Fruit fly (Drosophila melanogaster): ENCODE results near the gene MICU1.

MICU1 gene

DNA sequence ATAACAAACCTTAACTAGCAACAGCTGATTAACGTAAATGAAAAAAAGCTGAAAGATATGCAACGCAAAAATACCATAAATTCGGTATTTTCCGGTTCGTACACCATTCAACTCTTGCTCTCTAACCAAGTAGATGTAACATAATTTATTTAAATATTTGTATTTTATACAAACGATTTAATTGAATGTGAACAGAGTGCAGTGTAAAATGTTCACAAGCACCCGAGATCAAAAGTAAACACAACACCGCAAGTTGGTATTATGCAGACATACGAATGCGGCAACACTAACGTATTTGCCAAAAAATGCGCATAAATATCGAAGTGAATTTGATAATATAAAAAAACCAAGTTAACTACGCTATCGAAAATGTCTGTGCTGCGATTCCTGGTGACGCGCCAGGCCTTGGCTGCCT lies at the start of gene MICU1:
Gene MICU1 (plus strand): TSS at position 257 of the 415 bp plus-strand sequence.
- TF ChIP-seq noc (tag; optimal IDR thresholded peaks at IDR 0.05) = no peak

dm6 chr2L:7133506-7134270 lies 48.3 kb upstream of the MICU1 start:
- no peak for TF ChIP-seq noc (tag; optimal IDR thresholded peaks at IDR 0.05)

DNA sequence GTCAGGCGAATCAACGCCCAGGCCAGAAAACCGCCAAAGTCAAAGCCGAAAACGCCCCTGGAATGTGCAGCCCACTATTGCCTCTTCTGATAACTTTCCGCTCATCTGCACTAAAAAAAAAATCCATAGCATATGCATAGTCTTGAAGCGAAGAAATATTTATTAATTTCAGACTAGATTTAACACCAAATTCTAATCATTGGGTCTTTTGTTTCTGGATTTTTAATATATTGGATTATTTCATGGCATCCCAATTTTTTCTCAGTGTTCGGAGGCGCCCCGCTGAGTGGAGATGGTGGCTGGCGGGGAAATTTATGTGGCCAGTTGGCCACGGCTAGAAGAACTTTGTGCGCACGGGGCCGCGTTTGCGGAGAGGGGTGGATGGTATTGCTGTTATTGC lies 47.0 kb upstream of the MICU1 start:
- TF ChIP-seq noc (tag; optimal IDR thresholded peaks at IDR 0.05) = no peak

dm6 chr2L:7136667-7137066 lies 45.4 kb upstream of the MICU1 start:
- no peak for TF ChIP-seq noc (tag; optimal IDR thresholded peaks at IDR 0.05)

DNA sequence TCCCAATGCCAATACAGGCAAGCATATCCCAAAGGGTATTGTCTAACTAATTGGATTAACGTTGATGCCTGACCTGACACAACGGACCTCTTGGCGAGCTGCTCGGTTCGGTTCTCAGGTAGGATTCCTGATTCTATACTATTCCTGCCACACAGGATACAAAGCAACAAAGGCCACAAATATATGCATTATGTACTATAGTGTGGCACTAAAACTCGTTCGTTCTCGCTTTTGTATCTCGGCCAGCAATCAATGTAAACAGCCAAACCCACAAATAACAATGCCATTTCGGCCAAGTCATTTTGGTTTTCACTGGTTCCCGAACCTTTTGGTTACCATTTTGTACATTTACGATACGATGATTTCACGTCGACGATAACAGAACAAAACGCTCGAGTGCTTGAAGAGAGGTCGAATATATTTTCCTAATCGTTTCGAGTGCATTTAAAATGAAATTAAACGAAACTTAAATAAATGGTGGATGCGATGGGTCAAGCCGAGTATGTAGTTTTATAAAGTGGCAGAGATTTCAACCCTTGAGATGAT lies 43.4 kb upstream of the MICU1 start:
- TF ChIP-seq noc (tag; optimal IDR thresholded peaks at IDR 0.05) = no peak

DNA sequence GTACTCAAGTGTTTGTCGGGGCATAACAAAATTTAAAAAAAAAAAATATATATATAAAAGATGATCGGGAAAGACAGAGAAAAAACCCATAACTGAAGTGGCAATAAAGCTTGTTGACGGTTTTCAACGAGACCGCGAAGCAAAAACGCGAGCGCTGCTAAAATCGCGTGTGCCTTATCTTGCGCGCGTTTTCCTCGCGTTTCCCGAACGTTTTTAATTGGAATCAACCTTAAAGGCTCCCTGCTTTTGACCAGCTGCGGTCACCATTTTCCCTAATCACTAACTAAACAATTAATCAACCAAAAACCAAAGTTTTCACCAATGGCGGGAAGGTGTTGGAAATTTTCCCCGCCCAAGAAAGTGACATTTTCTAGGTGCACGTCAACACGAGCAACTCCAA lies 41.9 kb upstream of the MICU1 start:
- TF ChIP-seq noc (tag; optimal IDR thresholded peaks at IDR 0.05) = no peak

- TF ChIP-seq noc (tag; optimal IDR thresholded peaks at IDR 0.05) = no peak
These were observed 38.0 kb upstream of the MICU1 start for dm6 chr2L:7144061-7144460.

dm6 chr2L:7145881-7146280 lies 36.2 kb upstream of the MICU1 start:
- no peak for TF ChIP-seq noc (tag; optimal IDR thresholded peaks at IDR 0.05)

dm6 chr2L:7147212-7147611 lies 34.8 kb upstream of the MICU1 start:
- TF ChIP-seq noc (tag; optimal IDR thresholded peaks at IDR 0.05) = no peak

DNA sequence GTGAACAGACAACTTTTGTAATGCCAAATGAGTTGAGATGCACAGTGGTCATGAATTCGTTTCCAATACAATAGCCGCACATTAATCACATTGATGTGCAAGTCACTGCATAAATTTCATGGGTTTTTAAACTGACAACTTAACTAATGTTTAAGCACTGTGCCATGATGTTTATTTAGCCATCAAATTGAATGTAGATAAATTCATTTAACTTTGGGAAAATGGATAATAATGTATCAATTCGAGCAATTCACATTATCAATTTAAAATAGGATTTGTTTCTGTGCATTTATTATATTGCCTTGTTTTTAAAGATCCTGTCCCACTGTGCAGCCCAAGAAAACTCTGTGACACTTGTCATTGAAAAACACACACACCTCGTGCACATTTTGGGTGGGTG lies 33.9 kb upstream of the MICU1 start:
- no peak for TF ChIP-seq noc (tag; optimal IDR thresholded peaks at IDR 0.05)

- TF ChIP-seq noc (tag; optimal IDR thresholded peaks at IDR 0.05) = no peak
These were observed 33.1 kb upstream of the MICU1 start for dm6 chr2L:7148919-7149318.

- TF ChIP-seq noc (tag; optimal IDR thresholded peaks at IDR 0.05) = no peak
These were observed 31.3 kb upstream of the MICU1 start for dm6 chr2L:7150775-7151174.

- TF ChIP-seq noc (tag; optimal IDR thresholded peaks at IDR 0.05) = no peak
These were observed 29.8 kb upstream of the MICU1 start for dm6 chr2L:7152260-7152659.

- TF ChIP-seq noc (tag; optimal IDR thresholded peaks at IDR 0.05) = no peak
These were observed 27.0 kb upstream of the MICU1 start for dm6 chr2L:7154861-7155594.

DNA sequence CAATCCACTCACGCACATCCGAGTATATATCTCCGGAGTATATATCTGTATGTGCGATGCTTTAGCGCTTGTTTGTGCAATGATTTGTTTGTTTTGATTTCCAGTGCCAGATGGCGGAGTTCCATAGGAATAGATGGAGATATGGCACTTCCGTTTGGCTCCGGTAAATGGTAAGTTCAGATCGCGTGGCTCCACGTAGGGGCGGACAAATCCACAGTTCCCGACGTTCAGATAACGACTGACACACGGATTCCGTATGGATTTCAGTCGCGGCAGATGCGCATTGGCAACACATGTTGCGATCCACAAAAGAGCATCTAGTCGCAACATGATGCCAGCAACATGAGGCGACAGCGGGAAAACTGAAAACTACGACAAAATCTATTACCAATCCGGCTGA lies 24.6 kb upstream of the MICU1 start, which contains the start of gene Pvf3:
Gene Pvf3 (minus strand): TSS at position 240 of the 400 bp plus-strand sequence.
- no peak for TF ChIP-seq noc (tag; optimal IDR thresholded peaks at IDR 0.05)

dm6 chr2L:7158798-7159197 lies 23.2 kb upstream of the MICU1 start:
- TF ChIP-seq noc (tag; optimal IDR thresholded peaks at IDR 0.05) = no peak

- no peak for TF ChIP-seq noc (tag; optimal IDR thresholded peaks at IDR 0.05)
These were observed 16.2 kb upstream of the MICU1 start for dm6 chr2L:7165832-7166231.

Data from whole organism, larva.